Worm (Caenorhabditis elegans): ENCODE data around the gene Y38H6C.9.

- TF ChIP-seq nhr-28 (tag; optimal IDR thresholded peaks at IDR 0.05): no peak
- TF ChIP-seq pha-4 (GFP tag; IDR thresholded peaks at IDR 0.05): no peak
- TF ChIP-seq pha-4 (tag; optimal IDR thresholded peaks at IDR 0.05): no peak
- TF ChIP-seq dpl-1 (GFP tag; optimal IDR thresholded peaks at IDR 0.05): no peak
- no peak for TF ChIP-seq T26A8.4 (GFP tag; IDR thresholded peaks at IDR 0.05)
- no peak for TF ChIP-seq mep-1 (tag; optimal IDR thresholded peaks at IDR 0.05)
- no peak for TF ChIP-seq ceh-82 (tag; optimal IDR thresholded peaks at IDR 0.05)
- no peak for TF ChIP-seq unc-62 (GFP tag; optimal IDR thresholded peaks at IDR 0.05 in 1 of 2)
- no peak for TF ChIP-seq unc-62 (tag; optimal IDR thresholded peaks at IDR 0.05)
- no peak for TF ChIP-seq nhr-76 (tag; optimal IDR thresholded peaks at IDR 0.05)
- TF ChIP-seq nhr-237 (tag; optimal IDR thresholded peaks at IDR 0.05): no peak
- TF ChIP-seq aha-1 (tag): no peak
- TF ChIP-seq daf-8 (GFP tag; IDR thresholded peaks at IDR 0.05): no peak
- TF ChIP-seq jun-1 (tag; optimal IDR thresholded peaks at IDR 0.05): no peak
These were observed 12.6 kb downstream of the Y38H6C.9 start for ce11 chrV:20509427-20509826.

Measured in whole organism, L4 larva.